Fruit fly (Drosophila melanogaster): ENCODE measurements around the gene CG34377.
A peak's percentile ranks its signal among the peaks of the same experiment; 100 is the strongest.

Gene CG34377

DNA sequence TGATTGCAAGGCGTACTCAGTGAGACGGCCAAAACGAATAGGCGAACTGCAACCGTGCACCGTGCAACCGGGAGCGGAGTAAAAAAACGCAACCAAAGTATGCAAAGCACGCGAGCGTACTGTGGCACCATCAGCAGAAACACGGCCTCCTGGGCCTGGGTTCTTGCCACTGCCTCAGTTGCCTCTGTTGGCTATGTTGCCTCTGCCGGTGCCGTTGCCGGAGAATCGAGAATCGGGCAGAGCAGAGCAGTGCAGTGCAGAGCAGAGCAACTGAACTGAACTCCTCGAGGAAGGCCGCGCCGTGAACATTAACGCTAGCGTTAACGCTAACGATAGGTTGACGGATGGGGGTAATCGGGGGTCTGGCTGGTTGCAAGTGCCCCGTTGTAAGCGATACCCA, at the start of gene CG34377:
TSS of gene CG34377 (minus strand) at position 101 of the 400 bp plus-strand sequence.
- TF ChIP-seq psq (optimal IDR thresholded peaks at IDR 0.05) (no peak), usp (GFP tag; optimal IDR thresholded peaks at IDR 0.05) (no peak), EcR (GFP tag; optimal IDR thresholded peaks at IDR 0.05) (no peak), Dll (optimal IDR thresholded peaks at IDR 0.05) (no peak), CG8478 (optimal IDR thresholded peaks at IDR 0.05) (no peak), pan (optimal IDR thresholded peaks at IDR 0.05) (no peak)

dm6 chr3R:22372535-22372934, 48.6 kb upstream of the CG34377 start, which contains the start of gene CG7069:
Gene CG7069 (plus strand): TSS chr3R:22372835.
- TF ChIP-seq CG8478 (optimal IDR thresholded peaks at IDR 0.05) (no peak), psq (optimal IDR thresholded peaks at IDR 0.05) (no peak), pan (optimal IDR thresholded peaks at IDR 0.05) (no peak), Dll (optimal IDR thresholded peaks at IDR 0.05) (no peak), EcR (GFP tag; optimal IDR thresholded peaks at IDR 0.05) (no peak), usp (GFP tag; optimal IDR thresholded peaks at IDR 0.05) (no peak)

dm6 chr3R:22368777-22369214, 44.9 kb upstream of the CG34377 start:
- TF ChIP-seq pan (optimal IDR thresholded peaks at IDR 0.05): peak; percentile 72
- no peak for TF ChIP-seq usp (GFP tag; optimal IDR thresholded peaks at IDR 0.05)

- TF ChIP-seq CG8478 (optimal IDR thresholded peaks at IDR 0.05) (no peak), pan (optimal IDR thresholded peaks at IDR 0.05) (no peak), EcR (GFP tag; optimal IDR thresholded peaks at IDR 0.05) (no peak), usp (GFP tag; optimal IDR thresholded peaks at IDR 0.05) (no peak), psq (optimal IDR thresholded peaks at IDR 0.05) (no peak), Dll (optimal IDR thresholded peaks at IDR 0.05) (no peak)
These were observed 44.3 kb upstream of the CG34377 start for dm6 chr3R:22368077-22368776.

dm6 chr3R:22367126-22368076, 43.5 kb upstream of the CG34377 start, which contains the start of the genes Polr3F and PyK:
Gene Polr3F (minus strand): TSS chr3R:22367373.
Gene PyK (plus strand): TSS chr3R:22367536.
- TF ChIP-seq psq (optimal IDR thresholded peaks at IDR 0.05): no peak

dm6 chr3R:22365660-22366195, 41.8 kb upstream of the CG34377 start, which contains the start of gene CG5382:
Gene CG5382 (minus strand): TSS chr3R:22365983.
- TF ChIP-seq usp (GFP tag; optimal IDR thresholded peaks at IDR 0.05) (no peak), pan (optimal IDR thresholded peaks at IDR 0.05) (no peak), EcR (GFP tag; optimal IDR thresholded peaks at IDR 0.05) (no peak), CG8478 (optimal IDR thresholded peaks at IDR 0.05) (no peak), psq (optimal IDR thresholded peaks at IDR 0.05) (no peak), Dll (optimal IDR thresholded peaks at IDR 0.05) (no peak)

DNA sequence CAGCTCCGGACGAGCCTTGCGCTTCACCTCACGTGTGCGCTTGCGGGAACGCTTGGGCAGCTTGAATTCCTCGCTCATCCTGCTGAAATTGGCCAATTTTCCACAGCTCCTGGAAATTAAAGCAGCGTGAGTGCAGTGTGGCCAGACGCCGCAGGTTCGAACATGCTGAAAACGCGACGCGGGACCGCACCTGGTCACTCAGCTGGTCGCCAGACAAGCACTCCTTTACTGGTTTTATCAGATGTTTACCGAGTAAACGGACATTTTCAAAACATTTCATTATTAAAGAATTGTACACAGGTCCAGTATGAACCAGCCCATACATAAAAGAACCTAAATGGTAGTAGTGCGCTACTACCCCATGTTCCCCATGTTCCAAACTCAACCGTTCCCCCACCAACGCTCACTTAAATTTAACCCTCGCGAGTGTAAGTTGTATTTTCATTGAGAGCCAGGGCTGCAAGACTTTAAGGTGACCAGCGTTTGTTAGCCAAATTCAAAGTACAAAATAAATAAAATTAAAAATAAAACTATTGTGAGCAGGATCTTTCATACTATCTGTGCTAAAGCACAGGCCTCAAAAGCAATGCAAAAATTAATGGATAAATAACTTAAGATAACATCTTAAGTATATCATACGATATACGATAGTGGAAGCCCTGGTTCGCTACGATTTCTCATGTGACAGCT, 38.5 kb upstream of the CG34377 start, which contains the start of the genes JMJD6, CG7071 and Muted:
TSS of gene JMJD6 (minus strand) at position 154 of the 690 bp plus-strand sequence.
TSS of gene CG7071 (plus strand) at position 403 of the 690 bp plus-strand sequence.
TSS of gene Muted (plus strand) at position 403 of the 690 bp plus-strand sequence.
- TF ChIP-seq psq (optimal IDR thresholded peaks at IDR 0.05) (no peak), usp (GFP tag; optimal IDR thresholded peaks at IDR 0.05) (no peak), pan (optimal IDR thresholded peaks at IDR 0.05) (no peak), EcR (GFP tag; optimal IDR thresholded peaks at IDR 0.05) (no peak), CG8478 (optimal IDR thresholded peaks at IDR 0.05) (no peak), Dll (optimal IDR thresholded peaks at IDR 0.05) (no peak)

DNA sequence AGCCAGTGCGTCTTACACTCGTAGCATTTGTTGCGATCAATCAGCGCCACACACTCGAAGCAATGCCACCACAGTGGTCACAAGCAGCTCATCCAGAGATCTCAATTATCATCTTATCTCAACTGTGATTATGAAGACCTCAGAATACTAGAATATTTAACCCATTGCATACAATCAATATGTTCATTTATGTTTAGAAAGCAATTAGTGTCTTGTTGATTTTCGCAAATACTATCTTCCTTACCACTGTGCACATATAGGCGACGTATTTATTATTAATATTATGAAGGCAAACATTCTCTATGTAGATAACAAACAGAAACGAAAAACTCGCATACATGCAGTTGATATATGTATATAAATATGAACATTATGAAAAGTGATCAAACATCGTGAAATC, 34.9 kb upstream of the CG34377 start:
- TF ChIP-seq Dll (optimal IDR thresholded peaks at IDR 0.05): no peak
- TF ChIP-seq EcR (GFP tag; optimal IDR thresholded peaks at IDR 0.05): no peak
- TF ChIP-seq usp (GFP tag; optimal IDR thresholded peaks at IDR 0.05): no peak
- no peak for TF ChIP-seq psq (optimal IDR thresholded peaks at IDR 0.05)
- TF ChIP-seq CG8478 (optimal IDR thresholded peaks at IDR 0.05): no peak
- no peak for TF ChIP-seq pan (optimal IDR thresholded peaks at IDR 0.05)

DNA sequence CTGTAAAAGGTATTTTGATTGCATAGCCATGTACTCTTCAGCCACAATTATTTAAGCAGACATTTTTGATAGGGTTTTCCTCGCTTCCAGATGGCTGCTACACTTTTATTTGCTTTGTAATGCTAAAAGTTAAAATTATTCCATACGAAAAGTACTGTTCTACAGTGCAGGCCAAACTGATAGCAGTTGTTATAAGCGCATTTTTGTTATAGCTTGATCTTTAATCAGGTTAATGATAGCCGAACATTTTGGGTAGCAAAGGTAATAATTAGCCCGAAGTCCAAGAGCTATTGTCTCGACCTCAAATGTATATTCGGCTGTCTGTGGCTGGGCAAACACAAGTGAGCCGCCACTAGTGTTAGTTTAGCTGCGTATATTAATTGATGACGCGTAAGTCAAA, 34.0 kb upstream of the CG34377 start:
- TF ChIP-seq pan (optimal IDR thresholded peaks at IDR 0.05): no peak
- TF ChIP-seq EcR (GFP tag; optimal IDR thresholded peaks at IDR 0.05): no peak
- no peak for TF ChIP-seq CG8478 (optimal IDR thresholded peaks at IDR 0.05)
- no peak for TF ChIP-seq Dll (optimal IDR thresholded peaks at IDR 0.05)
- TF ChIP-seq psq (optimal IDR thresholded peaks at IDR 0.05): no peak
- no peak for TF ChIP-seq usp (GFP tag; optimal IDR thresholded peaks at IDR 0.05)

DNA sequence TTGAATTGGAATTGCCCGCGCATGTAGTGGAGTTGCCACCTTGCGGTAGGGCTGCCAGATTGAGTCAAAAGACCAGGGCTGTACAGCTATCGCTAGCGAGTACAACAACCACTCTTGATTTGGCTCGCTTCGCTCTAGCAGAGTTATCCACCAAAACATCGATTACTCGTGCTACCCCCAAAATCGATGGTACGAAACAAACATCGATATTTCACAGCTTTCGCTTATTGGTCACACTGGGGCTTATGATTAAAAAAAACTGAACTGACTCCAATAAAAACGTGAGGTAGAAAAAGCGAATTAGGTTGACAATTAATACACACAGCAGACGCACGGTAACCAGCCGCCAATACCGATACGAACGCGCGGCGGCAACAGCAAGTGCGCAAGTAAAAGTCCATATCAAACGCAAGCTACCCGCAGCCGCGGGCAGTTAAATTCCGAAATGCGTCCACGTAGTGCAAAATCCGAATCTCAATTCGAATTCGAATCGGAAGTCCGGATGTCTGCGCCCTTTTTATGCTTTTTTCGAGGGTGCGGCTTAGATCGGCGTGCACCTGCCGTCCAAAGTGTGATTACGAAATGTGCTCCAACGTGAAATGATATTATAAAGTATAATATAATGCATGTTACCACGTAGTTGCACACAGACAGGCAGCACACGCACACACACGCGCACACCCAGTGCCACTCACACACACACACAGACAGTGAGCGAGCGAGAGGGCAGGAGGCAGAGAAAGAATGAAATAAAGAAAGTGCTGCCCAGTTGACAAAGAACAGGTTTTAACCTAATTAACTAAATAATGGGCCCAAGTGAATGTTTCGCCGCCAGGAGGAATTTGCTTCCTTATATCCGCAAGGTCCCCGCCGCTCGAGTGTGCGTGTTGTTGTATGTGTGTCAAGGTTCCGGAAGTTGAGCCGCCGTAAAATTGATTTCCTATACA, 32.8 kb upstream of the CG34377 start, which contains the start of gene Sar1:
TSS of gene Sar1 (plus strand) at position 222 of the 947 bp plus-strand sequence.
- no peak for TF ChIP-seq psq (optimal IDR thresholded peaks at IDR 0.05)
